Worm (Caenorhabditis elegans): ENCODE data around the gene unc-85.

DNA sequence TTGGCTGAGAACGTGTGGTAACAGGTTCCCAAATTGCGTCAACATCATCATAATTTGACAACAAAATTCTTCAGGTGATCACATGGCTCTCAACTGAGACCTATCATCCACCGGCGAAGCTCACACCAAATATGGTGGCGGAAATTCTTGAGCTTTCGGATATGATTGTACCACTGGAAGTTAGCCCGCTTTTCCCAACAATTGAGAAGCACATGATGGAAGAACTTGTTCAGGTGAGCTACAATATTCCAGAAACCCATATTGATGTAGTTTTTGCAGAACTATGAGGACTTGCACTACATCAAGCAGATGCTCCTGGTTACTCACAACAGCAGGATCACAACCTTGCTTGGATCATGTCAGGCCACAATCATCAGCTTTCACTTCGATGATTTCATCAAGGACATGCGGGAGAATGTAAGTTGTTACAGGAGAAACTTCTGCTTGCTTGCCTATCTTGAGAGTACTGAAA, 50.4 kb downstream of the unc-85 start, which contains the start of gene F41C3.1:
- TF ChIP-seq hnd-1 (tag; optimal IDR thresholded peaks at IDR 0.05) (no peak), ama-1 (optimal IDR thresholded peaks at IDR 0.05) (no peak), tbx-11 (GFP tag; IDR thresholded peaks at IDR 0.05) (no peak), flt-1 (GFP tag; IDR thresholded peaks at IDR 0.05) (no peak), tra-4 (tag; optimal IDR thresholded peaks at IDR 0.05) (no peak), F13C5.2 (tag; optimal IDR thresholded peaks at IDR 0.05) (no peak), aly-1 (tag; optimal IDR thresholded peaks at IDR 0.05) (no peak), B0310.2 (tag; optimal IDR thresholded peaks at IDR 0.05) (no peak), sea-1 (GFP tag; conservative IDR thresholded peaks at IDR 0.05) (no peak), tbx-37 (GFP tag; conservative IDR thresholded peaks at IDR 0.05) (no peak), hmg-4 (GFP tag; optimal IDR thresholded peaks at IDR 0.05) (no peak)
